Worm (Caenorhabditis elegans) whole organism, L2 larva: ENCODE data around the gene sbp-1.
A peak's percentile ranks its signal among the peaks of the same experiment; 100 is the strongest.

ENCODE experiments used
- C34F6.9 ChIP-seq: fragments of 150-350 bp; optimal IDR thresholded peaks from 2 replicates; lab custom pipeline; 2014; ENCODE audit warnings: missing biosample characterization, missing genetic modification characterization
- Y55F3AM.14 ChIP-seq: fragments of 200-800 bp; sonication (Bioruptor generic); optimal IDR thresholded peaks from 2 replicates; lab custom pipeline; 2018; ENCODE audit warnings: mild to moderate bottlenecking, missing genetic modification characterization, missing compliant biosample characterization
- ZK546.5 ChIP-seq: sonication (generic microtip); optimal IDR thresholded peaks from 2 replicates; lab custom pipeline; 2017; ENCODE audit warnings: missing biosample characterization, missing genetic modification characterization
- alr-1 ChIP-seq: fragments of 150-350 bp; optimal IDR thresholded peaks from 2 replicates; lab custom pipeline; 2014; ENCODE audit warnings: missing biosample characterization, missing genetic modification characterization
- ceh-16 ChIP-seq: fragments of 150-350 bp; optimal IDR thresholded peaks from 2 replicates; lab custom pipeline; 2014; ENCODE audit warnings: missing biosample characterization, missing genetic modification characterization
- crh-2 ChIP-seq: sonication (generic microtip); optimal IDR thresholded peaks from 2 replicates; lab custom pipeline; 2017; ENCODE audit warnings: missing biosample characterization, missing genetic modification characterization
- egl-27 ChIP-seq: sonication (generic microtip); optimal IDR thresholded peaks from 3 replicates; lab custom pipeline; 2017; ENCODE audit warnings: missing biosample characterization, missing genetic modification reagents, missing genetic modification characterization
- elt-1 ChIP-seq: fragments of 150-350 bp; optimal IDR thresholded peaks from 2 replicates; lab custom pipeline; 2014; ENCODE audit warnings: missing biosample characterization, missing genetic modification characterization
- elt-3 ChIP-seq: sonication (generic microtip); optimal IDR thresholded peaks from 2 replicates; lab custom pipeline; 2017; ENCODE audit warnings: missing biosample characterization, missing genetic modification characterization
- fos-1 ChIP-seq: fragments of 150-350 bp; optimal IDR thresholded peaks from 2 replicates; lab custom pipeline; 2014; ENCODE audit warnings: missing biosample characterization, missing genetic modification characterization
- gmeb-1 ChIP-seq: fragments of 150-350 bp; optimal IDR thresholded peaks from 2 replicates; lab custom pipeline; 2014; ENCODE audit warnings: missing biosample characterization, missing genetic modification characterization
- lin-11 ChIP-seq: fragments of 150-350 bp; sonication (generic microtip); optimal IDR thresholded peaks from 2 replicates; lab custom pipeline; 2014; ENCODE audit warnings: missing biosample characterization, missing genetic modification characterization, inconsistent platforms, mixed read lengths
- lin-39 ChIP-seq: fragments of 150-350 bp; optimal IDR thresholded peaks from 2 replicates; lab custom pipeline; 2014; ENCODE audit warnings: missing biosample characterization, missing genetic modification reagents, missing genetic modification characterization
- lsy-2 ChIP-seq, 2 experiments: fragments of 150-350 bp in 1 of 2; sonication (generic microtip) in 1 of 2; optimal IDR thresholded peaks; 2 replicates each; lab custom pipeline; 2014 to 2017; ENCODE audit warnings: missing biosample characterization in 2 of 2, missing genetic modification characterization in 2 of 2
- mab-5 ChIP-seq: fragments of 150-350 bp; optimal IDR thresholded peaks from 2 replicates; lab custom pipeline; 2014; ENCODE audit warnings: missing biosample characterization, missing genetic modification characterization
- mbf-1 ChIP-seq: sonication (generic microtip); optimal IDR thresholded peaks from 2 replicates; lab custom pipeline; 2017; ENCODE audit warnings: missing biosample characterization, missing genetic modification characterization
- mdl-1 ChIP-seq, 2 experiments: fragments of 150-350 bp in 1 of 2; sonication (generic microtip) in 1 of 2; optimal IDR thresholded peaks; 2 replicates each; lab custom pipeline; 2017; ENCODE audit warnings: missing biosample characterization in 2 of 2, missing genetic modification characterization in 2 of 2
- nhr-11 ChIP-seq: fragments of 150-350 bp; optimal IDR thresholded peaks from 2 replicates; lab custom pipeline; 2014; ENCODE audit warnings: missing biosample characterization, missing genetic modification characterization
- nhr-12 ChIP-seq: fragments of 150-350 bp; optimal IDR thresholded peaks from 2 replicates; lab custom pipeline; 2014; ENCODE audit warnings: missing biosample characterization, missing genetic modification characterization
- nhr-129 ChIP-seq: fragments of 150-350 bp; optimal IDR thresholded peaks from 2 replicates; lab custom pipeline; 2014; ENCODE audit warnings: missing biosample characterization, missing genetic modification characterization
- nhr-23 ChIP-seq: fragments of 150-350 bp; optimal IDR thresholded peaks from 2 replicates; lab custom pipeline; 2014; ENCODE audit warnings: missing biosample characterization, missing genetic modification reagents, missing genetic modification characterization
- nhr-237 ChIP-seq: fragments of 150-350 bp; optimal IDR thresholded peaks from 2 replicates; lab custom pipeline; 2014; ENCODE audit warnings: missing biosample characterization, missing genetic modification characterization
- nhr-25 ChIP-seq: fragments of 150-350 bp; sonication (generic microtip); optimal IDR thresholded peaks from 3 replicates; lab custom pipeline; 2014; ENCODE audit warnings: missing biosample characterization, missing genetic modification characterization
- nhr-77 ChIP-seq: fragments of 150-350 bp; optimal IDR thresholded peaks from 2 replicates; lab custom pipeline; 2014; ENCODE audit warnings: missing biosample characterization, missing genetic modification characterization
- sem-4 ChIP-seq: fragments of 150-350 bp; optimal IDR thresholded peaks from 2 replicates; lab custom pipeline; 2014; ENCODE audit warnings: missing biosample characterization, missing genetic modification reagents, missing genetic modification characterization
- skn-1 ChIP-seq: sonication (generic microtip); optimal IDR thresholded peaks from 2 replicates; lab custom pipeline; 2017; ENCODE audit warnings: missing biosample characterization, missing genetic modification characterization
- sma-9 ChIP-seq, 2 experiments: fragments of 150-350 bp in 1 of 2; sonication (generic microtip) in 1 of 2; optimal IDR thresholded peaks; 2 replicates each; lab custom pipeline; 2014 to 2016; ENCODE audit warnings: missing genetic modification characterization in 2 of 2, mild to moderate bottlenecking in 1 of 2, missing biosample characterization in 1 of 2, missing compliant biosample characterization in 1 of 2, missing genetic modification reagents in 1 of 2, moderate library complexity in 1 of 2
- snpc-4 ChIP-seq: fragments of 150-350 bp; optimal IDR thresholded peaks from 2 replicates; lab custom pipeline; 2014; ENCODE audit warnings: missing biosample characterization, missing genetic modification characterization
- unc-39 ChIP-seq: fragments of 150-350 bp; optimal IDR thresholded peaks from 2 replicates; lab custom pipeline; 2014; ENCODE audit warnings: missing biosample characterization, missing genetic modification characterization
- unc-55 ChIP-seq: fragments of 150-350 bp; sonication (generic microtip); optimal IDR thresholded peaks from 3 replicates; lab custom pipeline; 2014; ENCODE audit warnings: missing biosample characterization, missing genetic modification reagents, missing genetic modification characterization
- zag-1 ChIP-seq: fragments of 150-350 bp; optimal IDR thresholded peaks from 2 replicates; lab custom pipeline; 2014; ENCODE audit warnings: missing biosample characterization, missing genetic modification characterization
- ztf-11 ChIP-seq: sonication (generic microtip); optimal IDR thresholded peaks from 2 replicates; lab custom pipeline; 2017; ENCODE audit warnings: missing biosample characterization, missing genetic modification characterization
- ztf-4 ChIP-seq: fragments of 150-350 bp; optimal IDR thresholded peaks from 2 replicates; lab custom pipeline; 2014; ENCODE audit warnings: missing biosample characterization, missing genetic modification characterization

The sbp-1 gene

ce11 chrIII:11392740-11393139, 49.6 kb downstream of the sbp-1 start:
- no peak for TF ChIP-seq nhr-237 (tag; lab: Kevin White, UChicago)
- no peak for TF ChIP-seq unc-55
- no peak for TF ChIP-seq alr-1 (tag; lab: Kevin White, UChicago)
- no peak for TF ChIP-seq mdl-1 (tag; optimal IDR thresholded peaks at IDR 0.05; lab: Kevin White, UChicago)
- no peak for TF ChIP-seq C34F6.9 (tag; lab: Kevin White, UChicago)
- TF ChIP-seq nhr-12 = no peak
- TF ChIP-seq nhr-77 = no peak
- no peak for TF ChIP-seq egl-27 (tag; lab: Kevin White, UChicago)
- TF ChIP-seq Y55F3AM.14 (GFP tag; lab: Kevin White, UChicago) = no peak
- no peak for TF ChIP-seq unc-39 (tag; lab: Kevin White, UChicago)
- no peak for TF ChIP-seq mbf-1 (tag; lab: Kevin White, UChicago)
- no peak for TF ChIP-seq ceh-16
- TF ChIP-seq ztf-4 (tag; lab: Kevin White, UChicago) = no peak
- TF ChIP-seq lin-39 = no peak
- no peak for TF ChIP-seq lsy-2 (tag; optimal IDR thresholded peaks at IDR 0.05; lab: Kevin White, UChicago)
- no peak for TF ChIP-seq crh-2 (tag; lab: Kevin White, UChicago)
- no peak for TF ChIP-seq mab-5 (tag; lab: Kevin White, UChicago)

- TF ChIP-seq C34F6.9 (tag; lab: Kevin White, UChicago) = peak; percentile 3
- TF ChIP-seq ztf-11 (tag; lab: Kevin White, UChicago) = no peak
- TF ChIP-seq lsy-2 (tag; optimal IDR thresholded peaks at IDR 0.05; lab: Kevin White, UChicago) = peak in 1 of 2 experiments; percentile 28
These were observed 50.5 kb downstream of the sbp-1 start for ce11 chrIII:11391601-11392520.

DNA sequence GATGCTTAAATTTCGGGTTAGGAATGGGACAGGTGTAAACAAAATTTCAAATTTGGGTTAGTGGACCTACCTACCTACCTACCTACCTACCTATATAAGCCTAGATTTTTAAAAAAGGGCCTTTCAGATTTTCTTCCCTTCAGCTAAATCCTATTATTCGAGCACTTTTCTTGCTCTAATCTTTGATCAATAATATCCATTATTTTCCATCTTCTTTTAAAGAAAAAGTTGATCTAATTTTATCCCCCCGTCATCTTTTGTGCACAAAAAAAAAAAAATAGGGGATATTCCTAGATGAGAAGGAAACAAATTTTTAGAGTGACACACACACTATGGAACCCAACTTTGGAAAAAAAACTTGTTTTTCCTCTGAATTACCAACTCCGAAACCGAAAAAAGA, 51.5 kb downstream of the sbp-1 start:
- TF ChIP-seq ZK546.5 (tag; lab: Kevin White, UChicago) (no peak), nhr-11 (no peak), crh-2 (tag; lab: Kevin White, UChicago) (no peak), elt-3 (tag; lab: Kevin White, UChicago) (no peak), sma-9 (GFP tag; optimal IDR thresholded peaks at IDR 0.05; lab: Kevin White, UChicago) (no peak), sma-9 (tag; optimal IDR thresholded peaks at IDR 0.05; lab: Kevin White, UChicago) (no peak), mbf-1 (tag; lab: Kevin White, UChicago) (no peak), nhr-12 (no peak), nhr-237 (tag; lab: Kevin White, UChicago) (no peak)

DNA sequence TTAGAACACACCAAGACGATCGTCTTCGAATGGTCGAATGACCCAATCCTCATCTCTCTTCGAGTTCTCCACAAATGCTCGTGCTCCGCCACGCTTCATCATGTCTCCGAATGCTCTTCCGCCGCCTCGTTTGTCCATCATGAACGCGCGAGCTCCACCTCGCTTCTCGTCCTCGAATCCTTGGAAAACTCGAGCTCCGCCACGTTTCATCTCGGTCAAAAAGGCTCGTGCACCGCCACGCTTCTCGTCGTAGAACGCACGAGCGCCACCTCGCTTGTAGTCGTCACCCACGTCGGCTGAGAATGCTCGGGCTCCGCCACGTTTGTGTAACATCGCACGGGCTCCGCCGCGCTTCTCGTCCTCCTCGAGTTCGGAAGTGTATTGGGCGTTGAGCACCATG, 53.0 kb downstream of the sbp-1 start:
- TF ChIP-seq nhr-129 (tag; lab: Kevin White, UChicago) (no peak), lsy-2 (tag; optimal IDR thresholded peaks at IDR 0.05; lab: Kevin White, UChicago) (no peak), sem-4 (no peak), gmeb-1 (no peak)
- TF ChIP-seq, all 48 proteins: peak for 0

ce11 chrIII:11381922-11382321, 60.4 kb downstream of the sbp-1 start, which contains the start of gene subs-4:
TSS of gene subs-4 (plus strand) at chrIII:11382222.
- TF ChIP-seq ztf-11 (tag; lab: Kevin White, UChicago) (no peak), nhr-11 (no peak), snpc-4 (tag; lab: Kevin White, UChicago) (no peak), elt-3 (tag; lab: Kevin White, UChicago) (no peak), fos-1 (tag; lab: Kevin White, UChicago) (no peak), mdl-1 (tag; optimal IDR thresholded peaks at IDR 0.05; lab: Kevin White, UChicago) (no peak), skn-1 (tag; lab: Kevin White, UChicago) (no peak), nhr-25 (tag; lab: Kevin White, UChicago) (no peak), zag-1 (no peak), lin-11 (tag; lab: Kevin White, UChicago) (no peak), alr-1 (tag; lab: Kevin White, UChicago) (no peak), nhr-23 (no peak), elt-1 (no peak)
